Worm (Caenorhabditis elegans) whole organism, L2 larva: Measurements from ENCODE around the gene srg-38.

ENCODE experiments used
- F13H6.1 ChIP-seq: sonication (generic microtip); optimal IDR thresholded peaks from 2 replicates; lab custom pipeline; 2016; ENCODE audit warnings: missing genetic modification characterization, missing compliant biosample characterization
- nhr-237 ChIP-seq: fragments of 150-350 bp; optimal IDR thresholded peaks from 2 replicates; lab custom pipeline; 2014; ENCODE audit warnings: missing biosample characterization, missing genetic modification characterization
- unc-39 ChIP-seq: fragments of 150-350 bp; optimal IDR thresholded peaks from 2 replicates; lab custom pipeline; 2014; ENCODE audit warnings: missing biosample characterization, missing genetic modification characterization

DNA sequence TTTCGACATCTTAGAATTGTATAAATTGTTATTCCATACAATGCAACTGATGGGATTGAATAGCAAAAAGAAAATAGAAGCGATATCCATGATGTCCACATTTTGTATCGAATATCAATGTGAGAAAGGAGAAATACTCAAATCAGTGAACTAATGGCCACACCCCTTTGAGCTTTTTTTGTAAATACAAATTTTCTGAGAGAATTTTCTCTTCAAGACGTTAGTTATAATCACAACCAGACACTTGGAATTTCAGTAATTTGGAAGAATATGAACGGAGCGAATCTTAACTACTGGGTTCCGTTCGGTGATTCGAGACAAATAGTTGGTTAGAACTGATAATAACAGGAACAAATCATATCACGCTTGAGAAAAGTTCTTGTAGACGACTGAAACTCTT lies 6.3 kb upstream of the srg-38 start, which contains the start of gene srg-41:
- TF ChIP-seq unc-39: no peak
- no peak for TF ChIP-seq nhr-237 (tag; lab: Kevin White, UChicago)
- TF ChIP-seq F13H6.1: no peak
